Fruit fly (Drosophila melanogaster): ENCODE measurements around the gene PGRP-LD.

dm6 chr3L:5770113-5770798 lies 9.6 kb upstream of the PGRP-LD start:
- TF ChIP-seq CG11456 (GFP tag; IDR thresholded peaks at IDR 0.05), result no peak
- no peak for TF ChIP-seq CG7357 (GFP tag; IDR thresholded peaks at IDR 0.05)
- no peak for TF ChIP-seq corto (GFP tag; optimal IDR thresholded peaks at IDR 0.05)
- no peak for TF ChIP-seq CG9817 (tag; optimal IDR thresholded peaks at IDR 0.05)
- no peak for TF ChIP-seq psq (GFP tag; optimal IDR thresholded peaks at IDR 0.05)
- no peak for TF ChIP-seq CG17361 (GFP tag; IDR thresholded peaks at IDR 0.05)
